Fruit fly (Drosophila melanogaster) whole organism, pupa: ENCODE data around the gene CG2202.

Experiments
- CG10348 ChIP-seq: fragments of 200-800 bp; sonication (Bioruptor generic); IDR thresholded peaks from 2 replicates; pipeline ENCODE4 v1.3.6; 2022; ENCODE audit warnings: missing biosample characterization, missing genetic modification characterization
- CG12605 ChIP-seq: fragments of 200-800 bp; sonication (Bioruptor generic); IDR thresholded peaks from 2 replicates; pipeline ENCODE4 v1.3.6; 2022; ENCODE audit warnings: missing biosample characterization, missing genetic modification characterization
- CG13204 ChIP-seq: fragments of 200-800 bp; sonication (Bioruptor generic); optimal IDR thresholded peaks from 2 replicates; lab custom pipeline; 2018; ENCODE audit warnings: missing biosample characterization, mild to moderate bottlenecking, missing genetic modification characterization, moderate library complexity
- CG14655 ChIP-seq: fragments of 200-800 bp; sonication (Bioruptor generic); optimal IDR thresholded peaks from 3 replicates; lab custom pipeline; 2017; ENCODE audit warnings: mild to moderate bottlenecking, missing biosample characterization, missing genetic modification reagents, missing genetic modification characterization
- CG15710 ChIP-seq: fragments of 200-800 bp; sonication (Bioruptor generic); optimal IDR thresholded peaks from 2 replicates; lab custom pipeline; 2018; ENCODE audit warnings: missing biosample characterization, mild to moderate bottlenecking, missing genetic modification characterization, moderate library complexity
- CG17806 ChIP-seq: fragments of 200-800 bp; sonication (Bioruptor generic); optimal IDR thresholded peaks from 2 replicates; lab custom pipeline; 2018; ENCODE audit warnings: missing biosample characterization, mild to moderate bottlenecking, missing genetic modification characterization, moderate library complexity
- CG32121 ChIP-seq: fragments of 200-800 bp; sonication (Bioruptor generic); IDR thresholded peaks from 2 replicates; pipeline ENCODE4 v1.3.6; 2022; ENCODE audit warnings: missing biosample characterization, missing genetic modification characterization
- CG34367 ChIP-seq: fragments of 200-800 bp; sonication (Bioruptor generic); optimal IDR thresholded peaks from 2 replicates; lab custom pipeline; 2018; ENCODE audit warnings: missing biosample characterization, mild to moderate bottlenecking, missing genetic modification characterization
- CG4496 ChIP-seq: fragments of 200-800 bp; sonication (Bioruptor generic); IDR thresholded peaks from 3 replicates; pipeline ENCODE4 v1.3.6; 2022; ENCODE audit warnings: missing biosample characterization, missing genetic modification characterization
- CG8159 ChIP-seq: fragments of 200-800 bp; sonication (Bioruptor generic); optimal IDR thresholded peaks from 3 replicates; lab custom pipeline; 2018; ENCODE audit warnings: missing biosample characterization, mild to moderate bottlenecking, missing genetic modification characterization, moderate library complexity
- CG8301 ChIP-seq: fragments of 200-800 bp; sonication (Bioruptor generic); optimal IDR thresholded peaks from 2 replicates; lab custom pipeline; 2018; ENCODE audit warnings: missing biosample characterization, mild to moderate bottlenecking, missing genetic modification characterization
- CG9948 ChIP-seq: fragments of 200-800 bp; sonication (Bioruptor generic); optimal IDR thresholded peaks from 2 replicates; lab custom pipeline; 2018; ENCODE audit warnings: missing biosample characterization, mild to moderate bottlenecking, missing genetic modification characterization, moderate library complexity
- D1 ChIP-seq: fragments of 200-800 bp; sonication (Bioruptor generic); optimal IDR thresholded peaks from 2 replicates; lab custom pipeline; 2018; ENCODE audit warnings: missing biosample characterization, mild to moderate bottlenecking, missing genetic modification characterization, moderate library complexity
- EcR ChIP-seq: fragments of 200-800 bp; sonication (Bioruptor generic); optimal IDR thresholded peaks from 3 replicates; lab custom pipeline; 2019; ENCODE audit warnings: missing biosample characterization, missing genetic modification characterization, mild to moderate bottlenecking, moderate library complexity, missing genetic modification reagents
- Ets98B ChIP-seq: fragments of 200-800 bp; sonication (Bioruptor generic); IDR thresholded peaks from 2 replicates; pipeline ENCODE4 v1.3.6; 2022; ENCODE audit warnings: missing biosample characterization, missing genetic modification characterization
- Pif1A ChIP-seq: fragments of 200-800 bp; sonication (Bioruptor generic); optimal IDR thresholded peaks from 3 replicates; lab custom pipeline; 2016; ENCODE audit warnings: missing biosample characterization, missing genetic modification characterization
- Pif1B ChIP-seq: fragments of 200-800 bp; sonication (Bioruptor generic); optimal IDR thresholded peaks from 3 replicates; lab custom pipeline; 2016; ENCODE audit warnings: missing biosample characterization, missing genetic modification characterization
- Snoo ChIP-seq: fragments of 200-800 bp; sonication (Bioruptor generic); optimal IDR thresholded peaks from 3 replicates; lab custom pipeline; 2017; ENCODE audit warnings: missing biosample characterization, mild to moderate bottlenecking, missing genetic modification characterization, inconsistent platforms
- fd96Ca ChIP-seq: fragments of 200-800 bp; sonication (Bioruptor generic); IDR thresholded peaks from 3 replicates; pipeline ENCODE4 v1.3.6; 2022; ENCODE audit warnings: missing biosample characterization, missing genetic modification characterization
- gl ChIP-seq: fragments of 200-800 bp; sonication (Bioruptor generic); optimal IDR thresholded peaks from 2 replicates; lab custom pipeline; 2018; ENCODE audit warnings: missing biosample characterization, mild to moderate bottlenecking, missing genetic modification characterization
- rn ChIP-seq: fragments of 200-800 bp; sonication (Bioruptor generic); IDR thresholded peaks from 2 replicates; pipeline ENCODE4 v1.3.6; 2022; ENCODE audit warnings: missing biosample characterization, missing genetic modification characterization

CG2202 gene

dm6 chrX:10848565-10848964 is at the start of gene CG2202:
Gene CG2202 (plus strand): TSS chrX:10848757.
- TF ChIP-seq CG14655: no peak
- TF ChIP-seq fd96Ca (GFP tag; lab: Robert Waterston, UW): no peak
- TF ChIP-seq Pif1A: no peak
- TF ChIP-seq CG12605 (GFP tag; lab: Robert Waterston, UW): no peak
- no peak for TF ChIP-seq CG34367 (tag; lab: Kevin White, UChicago)
- no peak for TF ChIP-seq CG10348 (GFP tag; lab: Robert Waterston, UW)
- no peak for TF ChIP-seq CG8301
- no peak for TF ChIP-seq CG15710 (tag; lab: Kevin White, UChicago)
- TF ChIP-seq CG32121 (GFP tag; lab: Robert Waterston, UW): no peak
- no peak for TF ChIP-seq D1 (tag; lab: Kevin White, UChicago)
- TF ChIP-seq rn (GFP tag; lab: Robert Waterston, UW): no peak
- TF ChIP-seq gl (tag; lab: Kevin White, UChicago): no peak
- TF ChIP-seq EcR (GFP tag; lab: Kevin White, UChicago): no peak
- TF ChIP-seq CG13204 (GFP tag; lab: Kevin White, UChicago): no peak
- no peak for TF ChIP-seq CG17806 (tag; lab: Kevin White, UChicago)
- no peak for TF ChIP-seq Pif1B (GFP tag; lab: Kevin White, UChicago)
- TF ChIP-seq CG4496 (GFP tag; lab: Robert Waterston, UW): no peak

- peak; percentile 41; the same call in 1 of the 3 replicates for TF ChIP-seq fd96Ca (GFP tag; lab: Robert Waterston, UW)
- peak; percentile 56; the same call in 1 of the 2 replicates for TF ChIP-seq CG12605 (GFP tag; lab: Robert Waterston, UW)
- TF ChIP-seq rn (GFP tag; lab: Robert Waterston, UW): no peak
- peak; percentile 26 for TF ChIP-seq Pif1B (GFP tag; lab: Kevin White, UChicago)
- no peak for TF ChIP-seq D1 (tag; lab: Kevin White, UChicago)
- TF ChIP-seq Ets98B (GFP tag; lab: Robert Waterston, UW): no peak
Observed at dm6 chrX:10801033-10801432, 47.5 kb upstream of the CG2202 start.

DNA sequence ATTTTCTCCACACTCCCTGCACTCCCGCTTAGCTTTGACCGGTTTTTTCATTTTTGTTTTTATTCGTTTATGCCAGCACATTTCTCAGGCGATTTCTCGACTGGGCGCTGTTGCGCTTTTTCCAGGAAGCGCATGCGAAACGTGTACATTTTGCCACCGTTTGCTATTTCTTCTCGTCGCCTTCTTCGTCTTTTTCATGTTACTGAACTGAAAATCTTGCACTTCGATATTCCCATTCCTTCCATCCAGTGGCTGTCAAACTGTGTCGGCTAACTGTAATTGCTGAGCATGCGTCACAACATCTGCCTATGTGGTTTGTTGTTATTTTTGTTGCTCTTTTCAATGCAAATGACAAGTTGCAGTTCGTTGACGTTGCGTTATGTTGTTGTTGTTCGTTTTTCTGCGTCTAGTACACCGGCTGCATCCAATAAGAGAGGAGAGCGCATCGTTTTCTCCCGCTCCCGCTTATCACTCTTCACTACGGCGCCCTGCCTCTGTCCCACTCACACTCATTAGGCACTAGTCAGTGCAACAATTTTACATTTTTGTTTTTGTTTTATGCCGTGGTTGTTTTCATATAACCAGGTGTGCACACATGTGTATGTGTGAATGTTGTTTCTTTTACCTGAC is 46.6 kb upstream of the CG2202 start:
- TF ChIP-seq CG32121 (GFP tag; lab: Robert Waterston, UW) (peak; percentile 17; the same call in 1 of the 2 replicates), Pif1A (no peak), fd96Ca (GFP tag; lab: Robert Waterston, UW) (0 out of 3 replicates have a peak, but pooled peaks have one; percentile 54), Ets98B (GFP tag; lab: Robert Waterston, UW) (no peak), CG34367 (tag; lab: Kevin White, UChicago) (no peak), CG10348 (GFP tag; lab: Robert Waterston, UW) (no peak), gl (tag; lab: Kevin White, UChicago) (no peak), Snoo (no peak), CG9948 (tag; lab: Kevin White, UChicago) (no peak), CG15710 (tag; lab: Kevin White, UChicago) (no peak), CG4496 (GFP tag; lab: Robert Waterston, UW) (peak; percentile 21; the same call in 2 of the 3 replicates), CG17806 (tag; lab: Kevin White, UChicago) (no peak), CG8301 (no peak), EcR (GFP tag; lab: Kevin White, UChicago) (peak; percentile 95), CG13204 (GFP tag; lab: Kevin White, UChicago) (no peak), rn (GFP tag; lab: Robert Waterston, UW) (no peak), CG14655 (no peak), CG12605 (GFP tag; lab: Robert Waterston, UW) (no peak; the same call in 1 of the 2 replicates), D1 (tag; lab: Kevin White, UChicago) (no peak), CG8159 (tag; lab: Kevin White, UChicago) (no peak)
- TF ChIP-seq, all 21 proteins: peak for 4

- peak; percentile 16; the same call in 1 of the 2 replicates for TF ChIP-seq CG12605 (GFP tag; lab: Robert Waterston, UW)
- peak; percentile 78 for TF ChIP-seq CG8159 (tag; lab: Kevin White, UChicago)
- peak; percentile 55 for TF ChIP-seq CG17806 (tag; lab: Kevin White, UChicago)
- TF ChIP-seq CG13204 (GFP tag; lab: Kevin White, UChicago): no peak
- TF ChIP-seq CG32121 (GFP tag; lab: Robert Waterston, UW): no peak; the same call in 1 of the 2 replicates
- no peak for TF ChIP-seq Pif1A
- TF ChIP-seq fd96Ca (GFP tag; lab: Robert Waterston, UW): peak; percentile 73
- TF ChIP-seq Snoo: peak; percentile 41
- peak; percentile 47 for TF ChIP-seq CG34367 (tag; lab: Kevin White, UChicago)
- TF ChIP-seq CG9948 (tag; lab: Kevin White, UChicago): peak; percentile 72
- TF ChIP-seq CG15710 (tag; lab: Kevin White, UChicago): peak; percentile 67
- no peak for TF ChIP-seq D1 (tag; lab: Kevin White, UChicago)
- peak; percentile 72 for TF ChIP-seq CG4496 (GFP tag; lab: Robert Waterston, UW)
- TF ChIP-seq CG10348 (GFP tag; lab: Robert Waterston, UW): no peak
- no peak for TF ChIP-seq Pif1B (GFP tag; lab: Kevin White, UChicago)
- peak; percentile 73 for TF ChIP-seq CG14655
- no peak for TF ChIP-seq rn (GFP tag; lab: Robert Waterston, UW)
- TF ChIP-seq CG8301: peak; percentile 26
- 0 out of 2 replicates have a peak, but pooled peaks have one; percentile 7 for TF ChIP-seq Ets98B (GFP tag; lab: Robert Waterston, UW)
- TF ChIP-seq gl (tag; lab: Kevin White, UChicago): no peak
- peak; percentile 38 for TF ChIP-seq EcR (GFP tag; lab: Kevin White, UChicago)
Observed at dm6 chrX:10802457-10803378, 45.8 kb upstream of the CG2202 start.
